Fruit fly (Drosophila melanogaster) whole organism, adult: ENCODE measurements around the gene CG11560.

Experiments
- CG7101 ChIP-seq: fragments of 200-800 bp; sonication (Bioruptor generic); optimal IDR thresholded peaks from 2 replicates; lab custom pipeline; 2018; ENCODE audit warnings: missing biosample characterization, mild to moderate bottlenecking, missing genetic modification characterization, moderate library complexity
- Clk ChIP-seq: fragments of 200-800 bp; sonication (Bioruptor generic); optimal IDR thresholded peaks from 2 replicates; lab custom pipeline; 2017; ENCODE audit warnings: missing biosample characterization, missing genetic modification characterization
- kay ChIP-seq: fragments of 200-800 bp; sonication (Bioruptor generic); peaks from one replicate; lab custom pipeline; 2016; ENCODE audit warnings: missing biosample characterization, missing genetic modification characterization, borderline replicate concordance
- pad ChIP-seq: fragments of 200-800 bp; sonication (Bioruptor generic); optimal IDR thresholded peaks from 3 replicates; lab custom pipeline; 2017; ENCODE audit warnings: missing biosample characterization, missing genetic modification characterization, mild to moderate bottlenecking, moderate library complexity, missing genetic modification reagents

- TF ChIP-seq kay = no peak
- no peak for TF ChIP-seq pad (GFP tag; lab: Kevin White, UChicago)
- no peak for TF ChIP-seq CG7101 (tag; lab: Kevin White, UChicago)
- no peak for TF ChIP-seq Clk (GFP tag; lab: Kevin White, UChicago)
Observed at dm6 chr3L:12163693-12164092, 43.9 kb downstream of the CG11560 start, which contains the start of gene CG9760.
